Fruit fly (Drosophila melanogaster) whole organism: ENCODE data around the gene CG7142.
A peak's percentile ranks its signal among the peaks of the same experiment; 100 is the strongest.

Experiments used
- CG8478 ChIP-seq: fragments of >200 bp; optimal IDR thresholded peaks from 2 replicates; lab custom pipeline; 2018; ENCODE audit warnings: inconsistent platforms
- Dll ChIP-seq: fragments of >200 bp; optimal IDR thresholded peaks from 2 replicates; lab custom pipeline; 2017
- EcR ChIP-seq, 2 experiments: fragments of >200 bp; optimal IDR thresholded peaks; 2 replicates each; lab custom pipeline; 2017; ENCODE audit warnings: missing biosample characterization in 2 of 2, missing genetic modification characterization in 2 of 2, missing genetic modification reagents in 2 of 2
- pan ChIP-seq: fragments of >200 bp; optimal IDR thresholded peaks from 2 replicates; lab custom pipeline; 2017
- psq ChIP-seq: fragments of >200 bp; optimal IDR thresholded peaks from 2 replicates; lab custom pipeline; 2017
- usp ChIP-seq: fragments of >200 bp; optimal IDR thresholded peaks from 2 replicates; lab custom pipeline; 2017; ENCODE audit warnings: missing biosample characterization, missing genetic modification characterization, mixed read lengths

Gene CG7142

DNA sequence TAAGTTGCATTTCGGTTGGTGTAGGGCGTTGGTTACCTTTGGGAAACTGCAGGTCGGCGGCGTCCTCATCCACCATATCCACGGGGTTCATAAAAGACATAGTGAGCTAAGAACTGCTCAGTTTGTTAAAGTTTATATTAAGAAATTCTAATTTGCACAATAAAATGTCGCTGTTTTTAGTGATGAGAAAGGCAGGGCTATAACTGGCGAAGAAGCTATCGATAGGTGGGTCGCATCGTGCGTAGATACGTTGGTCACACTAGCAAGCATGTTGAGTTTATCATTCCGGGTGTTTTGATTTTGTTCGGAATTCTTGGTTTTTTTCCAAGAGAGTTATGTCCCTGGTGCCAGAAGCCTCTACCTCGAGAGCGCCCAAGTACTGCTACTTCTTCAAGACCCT, 24.0 kb downstream of the CG7142 start, which contains the start of the genes Ada2a, Polr2D, Tgs1 and moi:
TSS of gene Ada2a (minus strand) at position 207 of the 400 bp plus-strand sequence.
TSS of gene Polr2D (minus strand) at position 207 of the 400 bp plus-strand sequence.
TSS of gene Tgs1 (plus strand) at position 250 of the 400 bp plus-strand sequence.
TSS of gene moi (plus strand) at position 250 of the 400 bp plus-strand sequence.
- TF ChIP-seq Dll (lab: Kevin White, UChicago) (no peak), CG8478 (lab: Kevin White, UChicago) (no peak), usp (no peak), pan (lab: Kevin White, UChicago) (no peak), psq (lab: Kevin White, UChicago) (no peak), EcR (GFP tag; optimal IDR thresholded peaks at IDR 0.05; lab: Kevin White, UChicago) (no peak)

DNA sequence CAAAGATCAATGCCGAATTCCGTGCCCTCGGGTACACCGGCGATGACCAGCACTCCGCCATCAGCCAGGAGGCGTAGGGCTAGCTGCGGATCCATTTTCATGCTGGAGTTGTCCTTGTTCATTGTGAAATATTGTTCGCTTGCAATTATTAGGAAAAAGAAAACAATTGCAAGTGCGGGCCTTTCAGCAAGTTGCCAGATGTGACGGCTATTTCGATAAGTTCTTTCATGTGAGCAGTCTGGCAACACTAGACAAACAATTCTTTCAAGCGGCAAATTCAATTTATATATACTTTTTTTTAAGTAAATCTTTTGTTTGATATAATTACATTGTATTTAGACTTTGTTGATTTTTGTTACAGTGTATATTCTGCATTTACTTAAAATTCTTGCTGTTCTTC, 26.7 kb downstream of the CG7142 start, which contains the start of gene CG12320:
TSS of gene CG12320 (minus strand) at position 157 of the 400 bp plus-strand sequence.
- TF ChIP-seq Dll (lab: Kevin White, UChicago): no peak
- no peak for TF ChIP-seq EcR (GFP tag; optimal IDR thresholded peaks at IDR 0.05; lab: Kevin White, UChicago)
- no peak for TF ChIP-seq CG8478 (lab: Kevin White, UChicago)
- no peak for TF ChIP-seq usp
- no peak for TF ChIP-seq pan (lab: Kevin White, UChicago)
- TF ChIP-seq psq (lab: Kevin White, UChicago): no peak

DNA sequence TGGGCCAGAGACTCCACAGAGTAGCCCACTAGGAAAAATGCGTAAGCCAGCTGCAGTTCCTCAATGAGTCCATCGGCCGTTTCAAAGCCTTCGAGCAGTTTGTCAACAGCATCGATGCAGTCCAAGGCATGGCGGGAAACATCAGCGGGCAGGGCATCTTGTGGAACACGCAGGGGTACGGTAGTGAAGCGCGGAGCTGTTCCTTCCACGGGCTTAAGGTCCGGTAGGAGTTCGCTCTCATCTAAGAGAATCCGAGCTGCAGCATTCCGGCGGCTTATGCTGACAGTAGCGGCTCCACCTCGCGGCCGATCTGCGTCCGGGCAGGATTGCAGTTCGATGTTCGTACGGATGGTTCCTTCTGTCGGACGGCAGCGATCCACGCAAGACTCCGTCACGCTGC, 27.4 kb downstream of the CG7142 start:
- TF ChIP-seq usp (no peak), psq (lab: Kevin White, UChicago) (no peak), Dll (lab: Kevin White, UChicago) (no peak), pan (lab: Kevin White, UChicago) (no peak), CG8478 (lab: Kevin White, UChicago) (no peak), EcR (GFP tag; optimal IDR thresholded peaks at IDR 0.05; lab: Kevin White, UChicago) (no peak)

DNA sequence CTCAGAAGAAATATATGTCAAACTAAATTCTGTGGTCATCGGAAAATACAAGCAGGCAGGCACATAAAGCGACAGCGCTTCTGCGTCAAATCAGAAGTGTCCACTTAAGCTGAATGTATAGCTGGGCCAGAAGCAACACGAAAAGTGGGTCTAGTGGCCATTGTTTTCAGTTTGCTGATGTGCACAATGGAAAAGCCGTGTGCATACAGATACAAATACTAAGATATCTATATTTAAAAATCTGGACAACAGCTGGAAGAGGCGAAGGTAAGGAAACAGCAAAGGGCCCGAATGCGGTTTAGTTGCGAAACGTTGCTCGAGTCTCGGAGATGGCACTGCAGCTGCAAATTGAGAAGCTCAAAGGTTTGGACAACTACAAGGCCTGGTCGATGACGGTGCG, 28.5 kb downstream of the CG7142 start, which contains the start of gene CG18598:
TSS of gene CG18598 (plus strand) at position 301 of the 400 bp plus-strand sequence.
- TF ChIP-seq CG8478 (lab: Kevin White, UChicago): no peak
- no peak for TF ChIP-seq EcR (GFP tag; optimal IDR thresholded peaks at IDR 0.05; lab: Kevin White, UChicago)
- TF ChIP-seq Dll (lab: Kevin White, UChicago): no peak
- TF ChIP-seq pan (lab: Kevin White, UChicago): no peak
- no peak for TF ChIP-seq usp
- no peak for TF ChIP-seq psq (lab: Kevin White, UChicago)

DNA sequence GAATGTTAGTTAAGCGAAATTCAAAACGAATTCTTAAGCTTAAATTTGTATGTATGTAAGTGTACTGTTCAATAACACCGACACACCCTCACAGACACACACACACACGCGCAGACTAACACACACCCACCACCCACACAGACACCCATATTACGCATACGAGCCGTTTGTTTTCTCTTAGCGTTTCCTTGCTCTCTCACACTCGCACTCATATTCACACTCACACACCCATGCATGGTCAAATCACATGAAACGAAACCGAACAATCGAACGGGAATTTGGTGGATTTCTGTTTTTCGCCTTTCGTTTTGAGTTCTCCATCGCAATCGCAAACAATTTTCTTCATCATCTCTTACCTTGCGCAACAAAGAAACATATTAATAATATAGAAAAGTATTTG, 30.1 kb downstream of the CG7142 start:
- TF ChIP-seq CG8478 (lab: Kevin White, UChicago): no peak
- TF ChIP-seq usp: no peak
- no peak for TF ChIP-seq Dll (lab: Kevin White, UChicago)
- TF ChIP-seq psq (lab: Kevin White, UChicago): no peak
- no peak for TF ChIP-seq pan (lab: Kevin White, UChicago)
- no peak for TF ChIP-seq EcR (GFP tag; optimal IDR thresholded peaks at IDR 0.05; lab: Kevin White, UChicago)

DNA sequence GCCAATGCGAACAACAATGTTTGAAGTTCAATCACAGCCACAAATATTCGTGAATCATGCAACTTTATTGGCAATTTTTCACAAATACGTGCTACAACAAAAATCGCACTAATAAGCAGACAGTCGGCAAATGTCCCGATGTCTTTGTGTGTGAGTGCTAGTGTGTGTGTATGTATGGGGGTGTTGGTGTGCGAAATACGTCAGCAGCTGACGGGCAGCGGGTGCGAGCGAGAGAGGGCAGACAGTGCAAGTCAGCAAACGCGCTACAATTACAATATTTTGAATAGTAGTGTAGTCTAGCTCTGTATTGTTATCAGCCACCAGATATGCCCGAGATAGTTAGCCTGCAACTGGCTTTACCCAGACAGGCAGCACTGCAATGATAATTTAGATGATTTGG, 33.3 kb downstream of the CG7142 start:
- TF ChIP-seq pan (lab: Kevin White, UChicago): no peak

DNA sequence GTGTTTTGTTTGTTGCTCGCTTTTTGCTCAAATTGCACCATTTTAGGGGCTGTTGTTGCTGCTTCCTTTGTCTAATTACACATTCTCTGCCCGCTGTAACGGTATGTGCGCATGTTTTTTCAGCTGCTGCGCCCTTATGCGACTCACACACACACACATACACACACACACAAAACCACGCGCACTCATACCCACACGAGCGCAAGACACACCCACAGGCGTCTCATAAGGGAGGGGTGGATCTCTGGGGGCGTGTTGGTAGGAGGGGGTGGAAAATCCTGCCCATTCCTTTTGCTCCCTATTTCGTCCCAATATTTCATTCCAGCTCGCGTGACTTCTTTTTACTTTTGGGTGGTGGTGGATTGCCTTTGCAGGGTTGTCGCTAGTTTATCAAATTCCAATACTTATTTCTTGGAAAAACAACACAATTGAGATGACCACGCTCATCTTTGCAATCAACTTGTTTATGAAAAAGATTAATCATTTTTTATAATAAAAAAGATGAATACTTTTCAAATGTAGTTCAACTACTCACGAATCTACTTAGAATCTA, 34.2 kb downstream of the CG7142 start:
- no peak for TF ChIP-seq usp
- TF ChIP-seq psq (lab: Kevin White, UChicago): no peak
- TF ChIP-seq CG8478 (lab: Kevin White, UChicago): no peak
- no peak for TF ChIP-seq Dll (lab: Kevin White, UChicago)
- no peak for TF ChIP-seq EcR (GFP tag; optimal IDR thresholded peaks at IDR 0.05; lab: Kevin White, UChicago)
- no peak for TF ChIP-seq pan (lab: Kevin White, UChicago)

DNA sequence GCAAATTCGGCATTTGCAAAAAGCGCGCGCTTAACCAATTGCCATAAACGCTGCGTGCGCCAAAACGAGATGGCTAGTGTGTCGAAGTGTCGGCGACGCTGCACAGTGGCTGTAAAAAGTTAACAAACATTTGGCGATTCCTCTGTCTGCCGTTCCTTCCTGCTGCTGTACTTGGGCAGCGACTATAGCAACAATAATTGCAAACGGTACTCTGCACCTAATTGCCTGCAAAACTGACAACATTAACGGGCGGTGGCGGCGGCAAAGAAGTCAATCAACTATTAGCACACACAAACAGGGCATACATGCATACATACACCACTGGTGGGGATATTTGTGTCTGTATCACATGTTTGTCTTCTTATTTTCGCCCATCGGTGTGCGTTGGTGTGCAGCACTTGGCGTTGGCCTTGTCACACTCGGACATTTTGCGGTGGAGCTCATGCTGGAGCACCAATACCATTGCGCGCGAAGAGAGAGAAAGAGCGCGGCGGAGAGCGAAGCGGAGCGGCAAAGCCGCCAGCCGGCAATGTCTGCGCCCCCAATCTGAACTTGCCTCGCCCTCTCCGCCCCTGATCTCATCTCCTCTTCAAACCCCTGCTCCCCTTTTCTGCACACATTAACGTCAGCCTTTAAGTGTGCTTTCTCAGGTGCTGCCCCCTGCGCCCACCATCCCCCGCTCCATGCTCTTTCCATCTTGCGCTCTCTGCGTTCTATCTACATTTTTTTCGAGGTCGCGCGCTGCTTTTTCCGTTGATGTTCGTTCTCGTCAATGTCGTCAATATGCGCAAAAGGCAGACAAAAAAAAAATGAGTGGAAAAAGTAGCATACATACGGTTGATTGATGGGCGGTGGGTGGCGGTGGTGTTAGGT, 34.9 kb downstream of the CG7142 start:
- TF ChIP-seq CG8478 (lab: Kevin White, UChicago) (peak; percentile 89), EcR (GFP tag; optimal IDR thresholded peaks at IDR 0.05; lab: Kevin White, UChicago) (peak in 1 of 2 experiments; percentile 79), psq (lab: Kevin White, UChicago) (no peak), usp (no peak), Dll (lab: Kevin White, UChicago) (peak; percentile 93), pan (lab: Kevin White, UChicago) (no peak)

DNA sequence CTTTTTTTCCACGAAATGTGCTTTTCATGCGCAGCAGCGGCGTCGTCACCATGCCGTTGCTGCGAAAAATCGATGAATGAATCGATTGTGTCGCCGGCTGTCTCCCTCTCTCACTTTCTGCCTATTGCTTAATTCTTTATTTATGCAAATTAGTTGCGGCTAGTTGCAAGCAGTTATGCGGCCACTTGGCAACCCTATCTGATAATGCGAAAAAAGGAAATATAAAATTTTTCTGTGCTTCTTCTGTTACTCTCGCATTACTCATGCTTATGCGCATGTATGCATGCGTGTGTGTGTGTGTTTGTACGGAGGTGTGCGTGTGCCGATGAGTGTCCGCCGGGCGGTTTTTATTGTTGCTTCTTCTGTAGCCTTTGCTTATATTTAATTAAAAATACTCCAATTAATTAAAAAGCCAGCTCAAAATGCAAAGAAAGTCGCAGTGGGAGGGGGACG, 35.6 kb downstream of the CG7142 start:
- TF ChIP-seq usp: no peak
- TF ChIP-seq psq (lab: Kevin White, UChicago): no peak
- TF ChIP-seq EcR (GFP tag; optimal IDR thresholded peaks at IDR 0.05; lab: Kevin White, UChicago): no peak
- no peak for TF ChIP-seq pan (lab: Kevin White, UChicago)
- no peak for TF ChIP-seq Dll (lab: Kevin White, UChicago)

DNA sequence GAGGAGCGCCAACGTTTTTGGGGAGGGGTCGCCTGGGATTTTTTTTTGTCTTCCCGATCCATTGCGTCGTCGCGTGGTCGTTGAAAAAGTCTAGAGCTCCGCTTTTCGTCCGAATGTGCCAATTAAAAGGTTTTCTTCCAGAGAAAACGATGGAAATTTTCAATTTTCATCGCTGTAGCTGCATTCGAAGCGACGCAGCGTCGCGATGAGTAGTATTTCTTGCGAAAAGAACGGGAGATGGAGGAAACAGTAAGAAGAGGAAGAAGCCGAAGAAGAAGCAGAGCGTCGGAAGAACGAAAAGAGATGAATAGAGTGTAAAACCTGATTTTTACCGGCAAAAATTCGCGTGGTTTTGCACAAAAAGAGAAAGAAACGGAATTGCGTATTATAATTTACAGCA, 36.3 kb downstream of the CG7142 start:
- no peak for TF ChIP-seq psq (lab: Kevin White, UChicago)
- TF ChIP-seq Dll (lab: Kevin White, UChicago): no peak
- TF ChIP-seq usp: no peak
- no peak for TF ChIP-seq CG8478 (lab: Kevin White, UChicago)
- no peak for TF ChIP-seq EcR (GFP tag; optimal IDR thresholded peaks at IDR 0.05; lab: Kevin White, UChicago)
- TF ChIP-seq pan (lab: Kevin White, UChicago): no peak
